Worm (Caenorhabditis elegans) whole organism, L1 larva: ENCODE data around the gene rdy-2.

ENCODE experiments used
- C16A3.4 ChIP-seq: fragments of 150-350 bp; optimal IDR thresholded peaks from 2 replicates; lab custom pipeline; 2014; ENCODE audit warnings: missing biosample characterization, missing genetic modification characterization
- C34B4.2 ChIP-seq: sonication (generic microtip); optimal IDR thresholded peaks from 2 replicates; lab custom pipeline; 2017; ENCODE audit warnings: mild to moderate bottlenecking, missing genetic modification characterization, missing compliant biosample characterization
- Y116A8C.19 ChIP-seq: sonication (generic microtip); optimal IDR thresholded peaks from 2 replicates; lab custom pipeline; 2016; ENCODE audit warnings: missing compliant biosample characterization, missing genetic modification characterization, borderline replicate concordance
- aha-1 ChIP-seq: fragments of 150-350 bp; optimal IDR thresholded peaks from 2 replicates; lab custom pipeline; 2014; ENCODE audit warnings: missing biosample characterization, missing genetic modification characterization
- alr-1 ChIP-seq: fragments of 200-800 bp; sonication (Bioruptor generic); optimal IDR thresholded peaks from 2 replicates; lab custom pipeline; 2018; ENCODE audit warnings: borderline replicate concordance, mild to moderate bottlenecking, missing genetic modification characterization, missing compliant biosample characterization
- blmp-1 ChIP-seq: fragments of 150-350 bp; optimal IDR thresholded peaks from 2 replicates; lab custom pipeline; 2014; ENCODE audit warnings: missing biosample characterization, missing genetic modification characterization
- ceh-8 ChIP-seq: fragments of 200-800 bp; sonication (Bioruptor generic); optimal IDR thresholded peaks from 2 replicates; lab custom pipeline; 2018; ENCODE audit warnings: mild to moderate bottlenecking, missing genetic modification characterization, moderate library complexity, missing compliant biosample characterization
- ceh-82 ChIP-seq, 3 experiments: fragments of 150-350 bp in 1 of 3; sonication (generic microtip) in 2 of 3; optimal IDR thresholded peaks; 2 replicates each; lab custom pipeline; 2014 to 2017; ENCODE audit warnings: missing biosample characterization in 3 of 3, missing genetic modification characterization in 3 of 3
- ceh-88 ChIP-seq: fragments of 200-800 bp; sonication (Bioruptor generic); IDR thresholded peaks from 2 replicates; pipeline ENCODE4 v1.3.6; 2022; ENCODE audit warnings: missing genetic modification characterization, missing compliant biosample characterization
- ces-1 ChIP-seq: fragments of 150-350 bp; optimal IDR thresholded peaks from 2 replicates; lab custom pipeline; 2014; ENCODE audit warnings: missing biosample characterization, missing genetic modification reagents, missing genetic modification characterization
- dpl-1 ChIP-seq, 3 experiments: fragments of 150-350 bp in 2 of 3; sonication (generic microtip) in 1 of 3; optimal IDR thresholded peaks; 2 replicates each; lab custom pipeline; 2014 to 2017; ENCODE audit warnings: missing biosample characterization in 3 of 3, missing genetic modification characterization in 3 of 3, missing genetic modification reagents in 3 of 3
- efl-1 ChIP-seq, 4 experiments: fragments of 150-350 bp; optimal IDR thresholded peaks in 3 of 4; peaks in 1 of 4; 1 replicate in 1 of 4; 2 replicates in 3 of 4; lab custom pipeline; 2014; ENCODE audit warnings: missing biosample characterization in 2 of 4, missing genetic modification characterization in 2 of 4, missing genetic modification reagents in 2 of 4
- elt-3 ChIP-seq, 6 experiments: fragments of 150-350 bp in 1 of 6; sonication (generic microtip); optimal IDR thresholded peaks; 2 replicates each; lab custom pipeline; 2017 to 2018; ENCODE audit warnings: missing biosample characterization in 6 of 6, missing genetic modification characterization in 6 of 6, inconsistent platforms in 1 of 6
- fos-1 ChIP-seq: fragments of 150-350 bp; optimal IDR thresholded peaks from 2 replicates; lab custom pipeline; 2014; ENCODE audit warnings: missing biosample characterization, missing genetic modification characterization
- jun-1 ChIP-seq: fragments of 150-350 bp; optimal IDR thresholded peaks from 2 replicates; lab custom pipeline; 2014; ENCODE audit warnings: missing biosample characterization, missing genetic modification reagents, missing genetic modification characterization
- lin-13 ChIP-seq: fragments of 150-350 bp; optimal IDR thresholded peaks from 2 replicates; lab custom pipeline; 2014; ENCODE audit warnings: missing biosample characterization, missing genetic modification reagents, missing genetic modification characterization
- lin-14 ChIP-seq: fragments of 200-800 bp; sonication (Bioruptor generic); optimal IDR thresholded peaks from 2 replicates; lab custom pipeline; 2018; ENCODE audit warnings: mild to moderate bottlenecking, missing genetic modification characterization, moderate library complexity, missing compliant biosample characterization
- lin-15B ChIP-seq: fragments of 150-350 bp; sonication (generic microtip); optimal IDR thresholded peaks from 3 replicates; lab custom pipeline; 2014; ENCODE audit warnings: missing biosample characterization, missing genetic modification characterization
- lin-35 ChIP-seq, 2 experiments: fragments of 150-350 bp; optimal IDR thresholded peaks; 2 replicates each; lab custom pipeline; 2014; ENCODE audit warnings: missing biosample characterization in 2 of 2, missing genetic modification characterization in 2 of 2, missing genetic modification reagents in 2 of 2
- lir-3 ChIP-seq: sonication (generic microtip); optimal IDR thresholded peaks from 2 replicates; lab custom pipeline; 2016; ENCODE audit warnings: mild to moderate bottlenecking, missing genetic modification characterization, moderate library complexity, missing compliant biosample characterization; ENCODE audit not compliant: poor library complexity
- lsy-2 ChIP-seq, 2 experiments: fragments of 150-350 bp; optimal IDR thresholded peaks; 2 replicates each; lab custom pipeline; 2014; ENCODE audit warnings: missing biosample characterization in 2 of 2, missing genetic modification characterization in 2 of 2
- mab-9 ChIP-seq: fragments of 200-800 bp; sonication (Bioruptor generic); IDR thresholded peaks from 2 replicates; pipeline ENCODE4 v1.3.6; 2022; ENCODE audit warnings: missing genetic modification reagents, missing genetic modification characterization, missing compliant biosample characterization
- mdl-1 ChIP-seq, 2 experiments: fragments of 150-350 bp; optimal IDR thresholded peaks; 2 replicates each; lab custom pipeline; 2014 to 2017; ENCODE audit warnings: missing biosample characterization in 2 of 2, missing genetic modification characterization in 2 of 2, inconsistent platforms in 1 of 2
- mef-2 ChIP-seq: fragments of 150-350 bp; optimal IDR thresholded peaks from 2 replicates; lab custom pipeline; 2014; ENCODE audit warnings: missing biosample characterization, missing genetic modification characterization
- mep-1 ChIP-seq: fragments of 150-350 bp; optimal IDR thresholded peaks from 2 replicates; lab custom pipeline; 2014; ENCODE audit warnings: missing biosample characterization, missing genetic modification characterization
- nhr-12 ChIP-seq: sonication (generic microtip); optimal IDR thresholded peaks from 2 replicates; lab custom pipeline; 2017; ENCODE audit warnings: missing biosample characterization, missing genetic modification characterization
- nhr-47 ChIP-seq: sonication (generic microtip); optimal IDR thresholded peaks from 2 replicates; lab custom pipeline; 2016; ENCODE audit warnings: mild to moderate bottlenecking, missing genetic modification characterization, moderate library complexity, missing compliant biosample characterization
- nhr-71 ChIP-seq: sonication (generic microtip); optimal IDR thresholded peaks from 2 replicates; lab custom pipeline; 2016; ENCODE audit warnings: mild to moderate bottlenecking, missing genetic modification characterization, moderate library complexity, missing compliant biosample characterization
- nhr-90 ChIP-seq: sonication (generic microtip); optimal IDR thresholded peaks from 2 replicates; lab custom pipeline; 2016; ENCODE audit warnings: mild to moderate bottlenecking, missing genetic modification characterization, missing compliant biosample characterization; ENCODE audit not compliant: poor library complexity
- rnt-1 ChIP-seq: sonication (generic microtip); optimal IDR thresholded peaks from 2 replicates; lab custom pipeline; 2016; ENCODE audit warnings: mild to moderate bottlenecking, missing genetic modification characterization, moderate library complexity, missing compliant biosample characterization
- skn-1 ChIP-seq: fragments of 150-350 bp; optimal IDR thresholded peaks from 2 replicates; lab custom pipeline; 2014; ENCODE audit warnings: missing biosample characterization, missing genetic modification characterization
- snu-23 ChIP-seq: sonication (generic microtip); optimal IDR thresholded peaks from 2 replicates; lab custom pipeline; 2016; ENCODE audit warnings: missing genetic modification characterization, missing compliant biosample characterization
- sox-4 ChIP-seq: sonication (generic microtip); optimal IDR thresholded peaks from 2 replicates; lab custom pipeline; 2016; ENCODE audit warnings: missing genetic modification characterization, missing compliant biosample characterization
- swsn-7 ChIP-seq: sonication (generic microtip); optimal IDR thresholded peaks from 2 replicates; lab custom pipeline; 2016; ENCODE audit warnings: missing genetic modification characterization, missing compliant biosample characterization
- tbx-2 ChIP-seq: sonication (generic microtip); optimal IDR thresholded peaks from 2 replicates; lab custom pipeline; 2016; ENCODE audit warnings: missing genetic modification characterization, missing compliant biosample characterization
- unc-30 ChIP-seq: sonication (generic microtip); optimal IDR thresholded peaks from 2 replicates; lab custom pipeline; 2017; ENCODE audit warnings: missing biosample characterization, missing genetic modification characterization
- vab-15 ChIP-seq: sonication (generic microtip); optimal IDR thresholded peaks from 2 replicates; lab custom pipeline; 2017; ENCODE audit warnings: missing genotype, mild to moderate bottlenecking, missing genetic modification characterization, missing compliant biosample characterization
- ztf-4 ChIP-seq: fragments of 150-350 bp; optimal IDR thresholded peaks from 2 replicates; lab custom pipeline; 2014; ENCODE audit warnings: missing biosample characterization, missing genetic modification characterization

Gene rdy-2

ce11 chrV:13627103-13627623, 26.4 kb upstream of the rdy-2 start, which contains the start of gene sde-2 (continued):
- no peak for TF ChIP-seq mep-1 (tag; lab: Kevin White, UChicago)
- no peak for TF ChIP-seq skn-1 (tag; lab: Kevin White, UChicago)
- no peak for TF ChIP-seq mab-9
- TF ChIP-seq aha-1 (tag; lab: Kevin White, UChicago) = no peak
- TF ChIP-seq C16A3.4 (tag; lab: Kevin White, UChicago) = no peak
- TF ChIP-seq ceh-88 (GFP tag; lab: Robert Waterston, UW) = no peak
- no peak for TF ChIP-seq mdl-1 (tag; optimal IDR thresholded peaks at IDR 0.05; lab: Kevin White, UChicago)
- no peak for TF ChIP-seq ztf-4 (tag; lab: Kevin White, UChicago)
- TF ChIP-seq lin-35 (GFP tag; optimal IDR thresholded peaks at IDR 0.05; lab: Kevin White, UChicago) = peak; percentile 6 to 47
- peak; percentile 33 for TF ChIP-seq swsn-7 (tag; lab: Kevin White, UChicago)
- TF ChIP-seq nhr-90 (tag; lab: Kevin White, UChicago) = no peak
- TF ChIP-seq vab-15 = no peak
- TF ChIP-seq ces-1 (GFP tag; lab: Kevin White, UChicago) = no peak
- TF ChIP-seq efl-1 (optimal IDR thresholded peaks at IDR 0.05; lab: Kevin White, UChicago) = peak; percentile 6 to 39
- TF ChIP-seq efl-1 (GFP tag; optimal IDR thresholded peaks at IDR 0.05 in 1 of 2; lab: Kevin White, UChicago) = peak; percentile 28 to 86
- no peak for TF ChIP-seq C34B4.2
- TF ChIP-seq lin-15B (tag; lab: Kevin White, UChicago) = no peak
- TF ChIP-seq tbx-2 (tag; lab: Kevin White, UChicago) = peak; percentile 44
- TF ChIP-seq unc-30 (tag; lab: Kevin White, UChicago) = no peak
- TF ChIP-seq ceh-8 = peak; percentile 57
- no peak for TF ChIP-seq mef-2 (tag; lab: Kevin White, UChicago)
- TF ChIP-seq, all 84 proteins: peak for 13

ce11 chrV:13625517-13626097, 24.8 kb upstream of the rdy-2 start, which contains the start of the genes nduv-2 and F53F4.12:
Gene nduv-2, minus strand, starts transcription at chrV:13625567.
Gene F53F4.12, plus strand, starts transcription at chrV:13626047.
- peak; percentile 47 for TF ChIP-seq blmp-1 (tag; lab: Kevin White, UChicago)
- peak; percentile 10 for TF ChIP-seq skn-1 (tag; lab: Kevin White, UChicago)
- TF ChIP-seq jun-1 (tag; lab: Kevin White, UChicago) = no peak
- TF ChIP-seq lin-15B (tag; lab: Kevin White, UChicago) = peak; percentile 48
- no peak for TF ChIP-seq lin-13 (GFP tag; lab: Kevin White, UChicago)
- peak; percentile 1 for TF ChIP-seq nhr-47 (tag; lab: Kevin White, UChicago)
- peak in 1 of 2 experiments; percentile 66 for TF ChIP-seq lsy-2 (tag; optimal IDR thresholded peaks at IDR 0.05; lab: Kevin White, UChicago)
- TF ChIP-seq ztf-4 (tag; lab: Kevin White, UChicago) = no peak
- TF ChIP-seq elt-3 (tag; optimal IDR thresholded peaks at IDR 0.05; lab: Kevin White, UChicago) = no peak
- peak; percentile 47 to 49 for TF ChIP-seq efl-1 (optimal IDR thresholded peaks at IDR 0.05; lab: Kevin White, UChicago)
- peak; percentile 30 to 95 for TF ChIP-seq efl-1 (GFP tag; optimal IDR thresholded peaks at IDR 0.05 in 1 of 2; lab: Kevin White, UChicago)
- TF ChIP-seq C16A3.4 (tag; lab: Kevin White, UChicago) = peak; percentile 20
- no peak for TF ChIP-seq fos-1
- TF ChIP-seq dpl-1 (GFP tag; optimal IDR thresholded peaks at IDR 0.05; lab: Kevin White, UChicago) = peak; percentile 7 to 71 (median 59)
- TF ChIP-seq alr-1 = no peak
- TF ChIP-seq nhr-12 (tag; lab: Kevin White, UChicago) = no peak
- TF ChIP-seq Y116A8C.19 (tag; lab: Kevin White, UChicago) = no peak
- TF ChIP-seq sox-4 (tag; lab: Kevin White, UChicago) = no peak
- TF ChIP-seq snu-23 (GFP tag; lab: Kevin White, UChicago) = peak; percentile 45
- peak; percentile 13 for TF ChIP-seq lir-3 (tag; lab: Kevin White, UChicago)
- TF ChIP-seq lin-14 (GFP tag; lab: Kevin White, UChicago) = no peak
- TF ChIP-seq ceh-82 (tag; optimal IDR thresholded peaks at IDR 0.05; lab: Kevin White, UChicago) = peak in 1 of 3 experiments; percentile 51
- peak; percentile 31 to 45 for TF ChIP-seq lin-35 (GFP tag; optimal IDR thresholded peaks at IDR 0.05; lab: Kevin White, UChicago)
- peak; percentile 19 for TF ChIP-seq tbx-2 (tag; lab: Kevin White, UChicago)
- peak; percentile 16 for TF ChIP-seq nhr-71 (tag; lab: Kevin White, UChicago)
- peak; percentile 67 for TF ChIP-seq rnt-1 (tag; lab: Kevin White, UChicago)
